Worm (Caenorhabditis elegans) whole organism, early embryonic: ENCODE measurements around the gene F26G5.1.

Experiments used
- B0310.2 ChIP-seq: sonication (generic microtip); optimal IDR thresholded peaks from 2 replicates; lab custom pipeline; 2016; ENCODE audit warnings: mild to moderate bottlenecking, missing genetic modification characterization, missing compliant biosample characterization
- F13C5.2 ChIP-seq: sonication (generic microtip); optimal IDR thresholded peaks from 2 replicates; lab custom pipeline; 2017; ENCODE audit warnings: mild to moderate bottlenecking, missing genetic modification characterization, inconsistent platforms, missing compliant biosample characterization
- aly-1 ChIP-seq: sonication (generic microtip); optimal IDR thresholded peaks from 2 replicates; lab custom pipeline; 2016; ENCODE audit warnings: missing genetic modification characterization, missing compliant biosample characterization
- ama-1 ChIP-seq: fragments of 150-350 bp; optimal IDR thresholded peaks from 2 replicates; lab custom pipeline; 2014
- ceh-13 ChIP-seq: fragments of 200-800 bp; sonication (Bioruptor generic); optimal IDR thresholded peaks from 2 replicates; lab custom pipeline; 2018; ENCODE audit warnings: mild to moderate bottlenecking, missing genetic modification characterization, missing compliant biosample characterization
- ceh-36 ChIP-seq: sonication (generic microtip); optimal IDR thresholded peaks from 2 replicates; lab custom pipeline; 2016; ENCODE audit warnings: missing genetic modification characterization, inconsistent platforms, missing compliant biosample characterization
- ets-7 ChIP-seq: sonication (generic microtip); optimal IDR thresholded peaks from 2 replicates; lab custom pipeline; 2016; ENCODE audit warnings: missing genotype, missing genetic modification characterization, missing compliant biosample characterization
- flt-1 ChIP-seq: fragments of 200-800 bp; sonication (Bioruptor generic); IDR thresholded peaks from 2 replicates; pipeline ENCODE4 v1.3.6; 2022; ENCODE audit warnings: missing genetic modification characterization, missing compliant biosample characterization
- hmbx-1 ChIP-seq: sonication (generic microtip); optimal IDR thresholded peaks from 2 replicates; lab custom pipeline; 2016; ENCODE audit warnings: mild to moderate bottlenecking, missing genetic modification characterization, missing compliant biosample characterization
- hmg-4 ChIP-seq: fragments of 200-800 bp; sonication (Bioruptor generic); optimal IDR thresholded peaks from 2 replicates; lab custom pipeline; 2018; ENCODE audit warnings: mild to moderate bottlenecking, missing genetic modification characterization, missing compliant biosample characterization
- hnd-1 ChIP-seq: sonication (generic microtip); optimal IDR thresholded peaks from 2 replicates; lab custom pipeline; 2016; ENCODE audit warnings: missing genetic modification characterization, missing compliant biosample characterization
- pes-1 ChIP-seq: fragments of 200-800 bp; sonication (Bioruptor generic); IDR thresholded peaks from 2 replicates; pipeline ENCODE4 v1.3.6; 2022; ENCODE audit warnings: missing genetic modification reagents, missing genetic modification characterization, missing compliant biosample characterization
- scrt-1 ChIP-seq: fragments of 200-800 bp; sonication (Bioruptor generic); IDR thresholded peaks from 2 replicates; pipeline ENCODE4 v1.3.6; 2022; ENCODE audit warnings: missing genetic modification characterization, missing compliant biosample characterization
- sea-1 ChIP-seq: fragments of 200-800 bp; sonication (Bioruptor generic); conservative IDR thresholded peaks from 2 replicates; pipeline ENCODE4 v1.3.6; 2022; ENCODE audit warnings: missing genetic modification characterization, missing compliant biosample characterization
- tbx-11 ChIP-seq: fragments of 200-800 bp; sonication (Bioruptor generic); IDR thresholded peaks from 2 replicates; pipeline ENCODE4 v1.3.6; 2022; ENCODE audit warnings: missing genetic modification characterization, missing compliant biosample characterization
- tbx-37 ChIP-seq: fragments of 200-800 bp; sonication (Bioruptor generic); conservative IDR thresholded peaks from 2 replicates; pipeline ENCODE4 v1.3.6; 2022; ENCODE audit warnings: missing genetic modification reagents, missing genetic modification characterization, missing compliant biosample characterization
- tra-4 ChIP-seq: sonication (generic microtip); optimal IDR thresholded peaks from 2 replicates; lab custom pipeline; 2017; ENCODE audit warnings: missing genetic modification characterization, missing compliant biosample characterization

The F26G5.1 gene

ce11 chrV:4964020-4964635 is 11.2 kb upstream of the F26G5.1 start:
- TF ChIP-seq F13C5.2 (tag; lab: Kevin White, UChicago) (no peak), hmg-4 (GFP tag; lab: Kevin White, UChicago) (peak; percentile 52), scrt-1 (GFP tag; lab: Robert Waterston, UW) (peak; percentile 78), ceh-36 (tag; lab: Kevin White, UChicago) (peak; percentile 45), tbx-11 (no peak)

ce11 chrV:4964671-4965420 is 10.4 kb upstream of the F26G5.1 start:
- TF ChIP-seq sea-1 (GFP tag; lab: Robert Waterston, UW) = no peak
- TF ChIP-seq ama-1 (lab: Kevin White, UChicago) = no peak
- TF ChIP-seq tbx-11 = no peak
- no peak for TF ChIP-seq aly-1
- TF ChIP-seq pes-1 (GFP tag; lab: Robert Waterston, UW) = no peak
- no peak for TF ChIP-seq tra-4 (tag; lab: Kevin White, UChicago)
- no peak for TF ChIP-seq ets-7
- no peak for TF ChIP-seq hmbx-1
- TF ChIP-seq ceh-13 (GFP tag; lab: Kevin White, UChicago) = no peak
- TF ChIP-seq tbx-37 (GFP tag; lab: Robert Waterston, UW) = no peak
- no peak for TF ChIP-seq F13C5.2 (tag; lab: Kevin White, UChicago)
- no peak for TF ChIP-seq flt-1 (GFP tag; lab: Robert Waterston, UW)
- TF ChIP-seq scrt-1 (GFP tag; lab: Robert Waterston, UW) = no peak
- TF ChIP-seq B0310.2 (tag; lab: Kevin White, UChicago) = no peak
- no peak for TF ChIP-seq hmg-4 (GFP tag; lab: Kevin White, UChicago)
- TF ChIP-seq ceh-36 (tag; lab: Kevin White, UChicago) = no peak
- no peak for TF ChIP-seq hnd-1 (tag; lab: Kevin White, UChicago)

- TF ChIP-seq ceh-36 (tag; lab: Kevin White, UChicago) = no peak
- no peak for TF ChIP-seq tra-4 (tag; lab: Kevin White, UChicago)
- TF ChIP-seq aly-1 = no peak
- no peak for TF ChIP-seq hnd-1 (tag; lab: Kevin White, UChicago)
- no peak for TF ChIP-seq B0310.2 (tag; lab: Kevin White, UChicago)
- TF ChIP-seq tbx-37 (GFP tag; lab: Robert Waterston, UW) = no peak
- no peak for TF ChIP-seq tbx-11
- no peak for TF ChIP-seq ceh-13 (GFP tag; lab: Kevin White, UChicago)
- no peak for TF ChIP-seq sea-1 (GFP tag; lab: Robert Waterston, UW)
- TF ChIP-seq flt-1 (GFP tag; lab: Robert Waterston, UW) = no peak
- no peak for TF ChIP-seq hmg-4 (GFP tag; lab: Kevin White, UChicago)
- TF ChIP-seq ama-1 (lab: Kevin White, UChicago) = no peak
- no peak for TF ChIP-seq ets-7
- no peak for TF ChIP-seq scrt-1 (GFP tag; lab: Robert Waterston, UW)
- TF ChIP-seq pes-1 (GFP tag; lab: Robert Waterston, UW) = no peak
- no peak for TF ChIP-seq F13C5.2 (tag; lab: Kevin White, UChicago)
- TF ChIP-seq hmbx-1 = no peak
These were observed 9.5 kb upstream of the F26G5.1 start for ce11 chrV:4965790-4966189.

- 0 out of 2 replicates have a peak, but pooled peaks have one; percentile 10 for TF ChIP-seq pes-1 (GFP tag; lab: Robert Waterston, UW)
- TF ChIP-seq sea-1 (GFP tag; lab: Robert Waterston, UW) = no peak
- TF ChIP-seq ceh-13 (GFP tag; lab: Kevin White, UChicago) = no peak
- TF ChIP-seq B0310.2 (tag; lab: Kevin White, UChicago) = no peak
These were observed 8.0 kb upstream of the F26G5.1 start for ce11 chrV:4967238-4967637.

- TF ChIP-seq B0310.2 (tag; lab: Kevin White, UChicago) (no peak), ets-7 (no peak), pes-1 (GFP tag; lab: Robert Waterston, UW) (no peak), tbx-11 (no peak), scrt-1 (GFP tag; lab: Robert Waterston, UW) (no peak), ceh-13 (GFP tag; lab: Kevin White, UChicago) (no peak), flt-1 (GFP tag; lab: Robert Waterston, UW) (no peak), ama-1 (lab: Kevin White, UChicago) (no peak)
These were observed 6.5 kb upstream of the F26G5.1 start for ce11 chrV:4968775-4969174.

- no peak for TF ChIP-seq tra-4 (tag; lab: Kevin White, UChicago)
- TF ChIP-seq ama-1 (lab: Kevin White, UChicago) = no peak
- TF ChIP-seq ets-7 = no peak
- no peak for TF ChIP-seq B0310.2 (tag; lab: Kevin White, UChicago)
- no peak for TF ChIP-seq sea-1 (GFP tag; lab: Robert Waterston, UW)
- TF ChIP-seq flt-1 (GFP tag; lab: Robert Waterston, UW) = no peak
- no peak for TF ChIP-seq hmg-4 (GFP tag; lab: Kevin White, UChicago)
These were observed 5.8 kb upstream of the F26G5.1 start for ce11 chrV:4969503-4969902.

- TF ChIP-seq aly-1 = no peak
- TF ChIP-seq tbx-11 = no peak
- TF ChIP-seq tra-4 (tag; lab: Kevin White, UChicago) = no peak
- no peak for TF ChIP-seq F13C5.2 (tag; lab: Kevin White, UChicago)
- no peak for TF ChIP-seq hmg-4 (GFP tag; lab: Kevin White, UChicago)
- TF ChIP-seq hmbx-1 = no peak
- TF ChIP-seq ceh-36 (tag; lab: Kevin White, UChicago) = no peak
- TF ChIP-seq tbx-37 (GFP tag; lab: Robert Waterston, UW) = no peak
- no peak for TF ChIP-seq sea-1 (GFP tag; lab: Robert Waterston, UW)
- no peak for TF ChIP-seq ceh-13 (GFP tag; lab: Kevin White, UChicago)
- TF ChIP-seq ets-7 = no peak
- TF ChIP-seq B0310.2 (tag; lab: Kevin White, UChicago) = no peak
- no peak for TF ChIP-seq flt-1 (GFP tag; lab: Robert Waterston, UW)
- TF ChIP-seq hnd-1 (tag; lab: Kevin White, UChicago) = no peak
These were observed 2.3 kb upstream of the F26G5.1 start, which contains the start of gene srsx-9 for ce11 chrV:4972943-4973342. Gene srsx-9 (minus strand): TSS chrV:4973043.
